Worm (Caenorhabditis elegans): ENCODE data around the gene math-42.

DNA sequence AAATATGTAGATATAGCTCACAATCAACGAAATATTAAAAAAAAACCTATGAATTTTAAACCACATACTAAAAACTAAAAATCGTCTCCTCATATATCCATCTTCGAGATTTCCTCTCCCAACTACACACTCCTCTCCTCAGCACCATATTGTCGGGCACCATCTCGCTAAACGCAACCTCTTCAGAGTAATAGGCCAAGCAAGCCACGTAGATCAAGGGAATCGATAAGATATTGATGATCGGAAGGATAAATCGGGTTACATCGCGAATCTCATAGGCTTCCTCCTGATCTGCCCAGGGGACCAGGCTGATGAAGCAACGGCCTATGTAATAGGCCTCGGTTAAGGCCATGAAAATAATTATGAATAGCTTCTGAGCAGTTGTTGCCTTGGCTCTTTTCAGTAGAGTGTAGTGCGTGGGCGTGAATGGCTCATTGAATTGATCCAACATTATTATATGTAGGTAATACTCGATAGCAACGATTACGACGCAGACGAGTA is 50.8 kb downstream of the math-42 start, which contains the start of the genes C40A11.7 and C40A11.8:
- no peak for TF ChIP-seq flt-1 (GFP tag; IDR thresholded peaks at IDR 0.05)
- TF ChIP-seq med-1 (GFP tag; optimal IDR thresholded peaks at IDR 0.05; ENCODE audit: insufficient read depth) = no peak
- TF ChIP-seq cog-1 (tag; optimal IDR thresholded peaks at IDR 0.05) = no peak
- no peak for TF ChIP-seq klf-2 (GFP tag; conservative IDR thresholded peaks at IDR 0.05)
- TF ChIP-seq ref-1 (GFP tag; conservative IDR thresholded peaks at IDR 0.05) = no peak
- TF ChIP-seq ztf-29 (GFP tag; IDR thresholded peaks at IDR 0.05) = no peak
- TF ChIP-seq T22C8.4 (GFP tag; IDR thresholded peaks at IDR 0.05) = no peak
- no peak for TF ChIP-seq tab-1 (GFP tag; IDR thresholded peaks at IDR 0.05)
